Worm (Caenorhabditis elegans): ENCODE measurements around the gene pwp-1.

The pwp-1 gene

ce11 chrIV:13240078-13240841 lies 3.9 kb upstream of the pwp-1 start, which contains the start of gene rpl-12 (continued):
- TF ChIP-seq madf-3 (GFP tag; IDR thresholded peaks at IDR 0.05) (peak; percentile 96), ceh-79 (tag; optimal IDR thresholded peaks at IDR 0.05) (peak; percentile 59), attf-6 (GFP tag; IDR thresholded peaks at IDR 0.05) (peak; percentile 91), F49E8.2 (tag; optimal IDR thresholded peaks at IDR 0.05; ENCODE audit: insufficient read depth) (peak; percentile 92), C06A6.2 (GFP tag; conservative IDR thresholded peaks at IDR 0.05) (peak; percentile 94), ztf-26 (tag; optimal IDR thresholded peaks at IDR 0.05) (peak; percentile 97), mxl-1 (tag; optimal IDR thresholded peaks at IDR 0.05) (no peak), rcor-1 (GFP tag; IDR thresholded peaks at IDR 0.05) (peak; percentile 98), hlh-12 (tag; optimal IDR thresholded peaks at IDR 0.05) (no peak), F23B12.7 (tag; optimal IDR thresholded peaks at IDR 0.05; ENCODE audit: insufficient read depth) (peak; percentile 97), dpff-1 (tag; optimal IDR thresholded peaks at IDR 0.05) (no peak), ceh-27 (GFP tag; optimal IDR thresholded peaks at IDR 0.05) (peak; percentile 98), ztf-22 (GFP tag; optimal IDR thresholded peaks at IDR 0.05) (peak; percentile 78), attf-3 (GFP tag; conservative IDR thresholded peaks at IDR 0.05) (peak; percentile 86), ztf-6 (GFP tag; IDR thresholded peaks at IDR 0.05) (peak; percentile 89), ekl-4 (GFP tag; IDR thresholded peaks at IDR 0.05) (peak; percentile 98), C17E4.6 (GFP tag; IDR thresholded peaks at IDR 0.05) (peak; percentile 97), sea-2 (GFP tag; IDR thresholded peaks at IDR 0.05) (peak; percentile 77; the same call in 1 of the 2 replicates), hrde-1 (tag; optimal IDR thresholded peaks at IDR 0.05; ENCODE audit: borderline replicate concordance) (peak; percentile 92), egl-44 (GFP tag; IDR thresholded peaks at IDR 0.05) (peak; percentile 78; the same call in 1 of the 2 replicates), lin-26 (GFP tag; IDR thresholded peaks at IDR 0.05) (peak; percentile 51), egl-18 (GFP tag; IDR thresholded peaks at IDR 0.05) (no peak; the same call in 1 of the 2 replicates), hsf-1 (GFP tag; IDR thresholded peaks at IDR 0.05) (peak; percentile 87), F57A8.1 (GFP tag; optimal IDR thresholded peaks at IDR 0.05) (no peak), snpc-1.3 (tag; optimal IDR thresholded peaks at IDR 0.05; ENCODE audit: insufficient read depth) (peak; percentile 93), madf-6 (GFP tag; IDR thresholded peaks at IDR 0.05) (peak; percentile 95), nhr-120 (GFP tag; IDR thresholded peaks at IDR 0.05) (no peak), Y95B8A.8 (GFP tag; IDR thresholded peaks at IDR 0.05) (peak; percentile 96), nhr-90 (tag; optimal IDR thresholded peaks at IDR 0.05) (peak; percentile 62), sptf-2 (GFP tag; optimal IDR thresholded peaks at IDR 0.05) (peak; percentile 8), let-526 (GFP tag; IDR thresholded peaks at IDR 0.05) (peak; percentile 20), dox-1 (GFP tag; IDR thresholded peaks at IDR 0.05) (peak; percentile 99), B0019.2 (GFP tag; conservative IDR thresholded peaks at IDR 0.05) (peak; percentile 85), chd-7 (tag; optimal IDR thresholded peaks at IDR 0.05) (peak; percentile 90), sdz-38 (tag; optimal IDR thresholded peaks at IDR 0.05) (no peak), lin-35 (GFP tag; optimal IDR thresholded peaks at IDR 0.05) (peak; percentile 73 to 99 (median 85)), F37B4.10 (GFP tag; IDR thresholded peaks at IDR 0.05) (0 out of 2 replicates have a peak, but pooled peaks have one; percentile 11), ceh-91 (GFP tag; IDR thresholded peaks at IDR 0.05) (peak; percentile 95), B0261.1 (tag; optimal IDR thresholded peaks at IDR 0.05) (peak; percentile 40), mcd-1 (GFP tag; IDR thresholded peaks at IDR 0.05) (peak; percentile 100), somi-1 (GFP tag; optimal IDR thresholded peaks at IDR 0.05) (peak; percentile 94), tlf-1 (GFP tag; optimal IDR thresholded peaks at IDR 0.05) (peak; percentile 99), zfh-2 (GFP tag; conservative IDR thresholded peaks at IDR 0.05) (peak; percentile 75), pbrm-1 (GFP tag; IDR thresholded peaks at IDR 0.05) (peak; percentile 98), lin-54 (GFP tag; optimal IDR thresholded peaks at IDR 0.05) (peak; percentile 100), K11D2.4 (GFP tag; IDR thresholded peaks at IDR 0.05) (peak; percentile 97), Y67H2A.10 (GFP tag; conservative IDR thresholded peaks at IDR 0.05) (peak; percentile 91)

Measured in whole organism, young adult.